Worm (Caenorhabditis elegans): ENCODE data around the gene ptr-22.
A peak's percentile ranks its signal among the peaks of the same experiment; 100 is the strongest.

ptr-22 gene

DNA sequence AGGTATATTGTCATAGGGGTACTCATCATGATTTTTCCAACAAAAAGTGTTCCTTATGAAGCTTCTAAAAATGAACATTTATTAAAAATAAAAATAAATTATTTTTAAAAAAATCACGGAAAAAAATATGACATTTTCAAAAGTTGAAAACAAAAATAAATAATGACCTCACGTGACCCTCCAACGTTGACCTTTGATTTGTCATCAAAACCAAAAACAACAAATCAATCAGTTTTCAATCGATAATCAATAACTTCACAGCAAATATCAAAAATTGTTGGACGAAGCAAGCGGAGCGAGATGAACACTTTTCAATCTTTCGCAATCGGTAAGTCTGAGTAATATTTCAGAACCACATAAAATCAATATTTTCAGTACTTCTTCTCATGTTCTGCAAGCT lies 9.2 kb upstream of the ptr-22 start, which contains the start of gene Y80D3A.8:
Y80D3A.8 (plus strand) TSS at position 301 of the 400 bp plus-strand sequence.
- TF ChIP-seq ama-1 (optimal IDR thresholded peaks at IDR 0.05) (no peak), pat-9 (tag; optimal IDR thresholded peaks at IDR 0.05) (no peak), nfya-1 (tag; optimal IDR thresholded peaks at IDR 0.05) (no peak), elt-4 (tag; optimal IDR thresholded peaks at IDR 0.05) (no peak), sox-4 (tag; optimal IDR thresholded peaks at IDR 0.05) (no peak), pqm-1 (tag; optimal IDR thresholded peaks at IDR 0.05) (no peak), unc-42 (tag; optimal IDR thresholded peaks at IDR 0.05) (no peak)

ce11 chrV:18937578-18937977 lies 6.4 kb upstream of the ptr-22 start:
- TF ChIP-seq ceh-31 (tag; optimal IDR thresholded peaks at IDR 0.05) (no peak), pag-3 (tag; optimal IDR thresholded peaks at IDR 0.05; ENCODE audit: borderline replicate concordance) (no peak), K09A11.1 (tag; optimal IDR thresholded peaks at IDR 0.05; ENCODE audit: insufficient read depth) (no peak), nhr-11 (tag; optimal IDR thresholded peaks at IDR 0.05) (no peak)

- no peak for TF ChIP-seq madf-2 (tag; optimal IDR thresholded peaks at IDR 0.05)
- peak; percentile 6 for TF ChIP-seq nhr-11 (tag; optimal IDR thresholded peaks at IDR 0.05)
Observed at ce11 chrV:18934539-18934938, 3.4 kb upstream of the ptr-22 start.

ce11 chrV:18930748-18931147 lies 431 bp downstream of the ptr-22 start:
- TF ChIP-seq hlh-8 (tag; optimal IDR thresholded peaks at IDR 0.05) (no peak), unc-55 (GFP tag; optimal IDR thresholded peaks at IDR 0.05) (no peak), odd-2 (tag; optimal IDR thresholded peaks at IDR 0.05) (no peak), rnt-1 (tag; optimal IDR thresholded peaks at IDR 0.05) (no peak), nhr-232 (tag; optimal IDR thresholded peaks at IDR 0.05) (no peak), zip-5 (tag; optimal IDR thresholded peaks at IDR 0.05) (no peak), elt-4 (tag; optimal IDR thresholded peaks at IDR 0.05) (no peak), pat-9 (tag; optimal IDR thresholded peaks at IDR 0.05) (no peak), sox-4 (tag; optimal IDR thresholded peaks at IDR 0.05) (no peak), pag-3 (tag; optimal IDR thresholded peaks at IDR 0.05; ENCODE audit: borderline replicate concordance) (no peak), F13H6.1 (tag; optimal IDR thresholded peaks at IDR 0.05) (no peak), C38D4.7 (GFP tag; optimal IDR thresholded peaks at IDR 0.05) (no peak), ttx-3 (tag; optimal IDR thresholded peaks at IDR 0.05) (no peak), lim-6 (tag; optimal IDR thresholded peaks at IDR 0.05) (no peak), ama-1 (optimal IDR thresholded peaks at IDR 0.05) (no peak), ceh-6 (GFP tag; optimal IDR thresholded peaks at IDR 0.05) (no peak), ceh-9 (tag; optimal IDR thresholded peaks at IDR 0.05) (no peak)

DNA sequence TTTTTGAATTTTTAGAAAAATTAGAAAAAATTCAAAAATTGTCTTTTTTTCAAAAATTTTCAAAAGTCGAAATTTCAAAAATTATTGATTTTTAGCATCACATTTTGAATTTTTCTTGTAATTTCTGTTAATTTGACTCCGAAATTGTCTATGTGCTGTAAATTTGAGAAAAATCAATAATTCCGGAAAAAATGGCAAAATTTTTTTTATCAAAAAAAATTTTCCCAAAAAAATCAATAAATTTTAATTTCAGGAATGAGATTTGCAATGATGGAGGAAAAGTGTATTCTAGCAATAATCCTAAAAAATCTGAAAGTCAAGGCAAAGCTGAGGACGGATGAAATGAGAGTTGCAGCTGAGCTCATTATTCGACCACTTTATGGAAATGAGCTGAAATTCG lies 13.8 kb downstream of the ptr-22 start:
- TF ChIP-seq rnt-1 (tag; optimal IDR thresholded peaks at IDR 0.05) (no peak), C08G9.2 (tag; optimal IDR thresholded peaks at IDR 0.05) (no peak), K02D7.2 (tag; optimal IDR thresholded peaks at IDR 0.05) (no peak), ceh-2 (tag; optimal IDR thresholded peaks at IDR 0.05) (no peak), ceh-6 (GFP tag; optimal IDR thresholded peaks at IDR 0.05) (no peak), F13H6.1 (tag; optimal IDR thresholded peaks at IDR 0.05) (no peak), tbx-2 (tag; optimal IDR thresholded peaks at IDR 0.05) (no peak), lin-11 (tag; optimal IDR thresholded peaks at IDR 0.05) (no peak), C38D4.7 (GFP tag; optimal IDR thresholded peaks at IDR 0.05) (no peak), hlh-13 (GFP tag; optimal IDR thresholded peaks at IDR 0.05) (no peak), elt-4 (tag; optimal IDR thresholded peaks at IDR 0.05) (no peak), pha-4 (tag; optimal IDR thresholded peaks at IDR 0.05) (no peak)

DNA sequence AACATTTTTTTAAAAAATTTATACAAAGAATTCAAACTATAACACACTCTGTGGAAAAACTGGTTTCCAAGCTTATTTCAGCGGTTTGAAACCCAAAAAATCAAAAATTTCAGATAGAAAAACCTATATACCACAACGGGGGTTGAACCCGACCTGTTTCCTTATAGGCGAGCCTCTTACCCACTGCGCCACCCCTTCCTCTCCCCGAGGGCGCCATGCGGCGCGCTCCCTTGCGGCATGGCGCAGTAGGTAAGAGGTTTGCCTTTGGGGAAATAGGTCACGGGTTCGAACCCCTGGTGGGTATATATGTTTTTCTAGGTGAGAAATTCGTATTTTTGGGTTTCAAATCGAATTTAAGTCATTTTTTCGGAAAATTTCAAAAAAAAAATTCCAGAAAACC lies 18.1 kb downstream of the ptr-22 start:
- TF ChIP-seq tbx-2 (tag; optimal IDR thresholded peaks at IDR 0.05) = no peak
- peak; percentile 30 for TF ChIP-seq pha-2 (tag; optimal IDR thresholded peaks at IDR 0.05)

Measured in whole organism, late embryonic.